Worm (Caenorhabditis elegans): ENCODE results near the gene C15B12.4.

DNA sequence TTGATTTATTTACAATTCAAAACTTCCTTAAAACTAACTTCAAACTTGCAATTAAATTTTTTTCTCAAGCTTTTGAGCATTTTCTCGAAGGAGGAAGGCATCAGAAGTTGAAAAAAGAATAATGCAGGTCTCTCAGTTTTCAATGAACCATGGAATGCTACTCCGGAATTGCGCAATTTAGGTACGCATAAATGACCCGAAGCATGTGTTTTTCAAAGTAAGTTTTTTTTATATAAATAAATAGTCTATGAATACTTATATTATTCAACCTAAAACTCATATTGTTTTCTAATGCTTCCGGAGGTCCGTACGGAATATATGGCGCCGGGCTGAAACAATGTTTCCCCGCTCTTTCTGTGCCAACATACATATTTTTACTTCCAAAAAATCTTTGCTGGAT is 39.9 kb downstream of the C15B12.4 start, which contains the start of gene K10C2.2:
- TF ChIP-seq snpc-4 (GFP tag; optimal IDR thresholded peaks at IDR 0.05) = no peak
- no peak for TF ChIP-seq snpc-4 (tag; optimal IDR thresholded peaks at IDR 0.05)
- TF ChIP-seq tbp1 (GFP tag; optimal IDR thresholded peaks at IDR 0.05) = no peak
- no peak for TF ChIP-seq unc-62 (GFP tag; optimal IDR thresholded peaks at IDR 0.05)
- no peak for TF ChIP-seq B0336.3 (GFP tag; IDR thresholded peaks at IDR 0.05)

Data from whole organism, young adult.